Fruit fly (Drosophila melanogaster): Measurements from ENCODE around the gene Klp64D.

Klp64D gene

DNA sequence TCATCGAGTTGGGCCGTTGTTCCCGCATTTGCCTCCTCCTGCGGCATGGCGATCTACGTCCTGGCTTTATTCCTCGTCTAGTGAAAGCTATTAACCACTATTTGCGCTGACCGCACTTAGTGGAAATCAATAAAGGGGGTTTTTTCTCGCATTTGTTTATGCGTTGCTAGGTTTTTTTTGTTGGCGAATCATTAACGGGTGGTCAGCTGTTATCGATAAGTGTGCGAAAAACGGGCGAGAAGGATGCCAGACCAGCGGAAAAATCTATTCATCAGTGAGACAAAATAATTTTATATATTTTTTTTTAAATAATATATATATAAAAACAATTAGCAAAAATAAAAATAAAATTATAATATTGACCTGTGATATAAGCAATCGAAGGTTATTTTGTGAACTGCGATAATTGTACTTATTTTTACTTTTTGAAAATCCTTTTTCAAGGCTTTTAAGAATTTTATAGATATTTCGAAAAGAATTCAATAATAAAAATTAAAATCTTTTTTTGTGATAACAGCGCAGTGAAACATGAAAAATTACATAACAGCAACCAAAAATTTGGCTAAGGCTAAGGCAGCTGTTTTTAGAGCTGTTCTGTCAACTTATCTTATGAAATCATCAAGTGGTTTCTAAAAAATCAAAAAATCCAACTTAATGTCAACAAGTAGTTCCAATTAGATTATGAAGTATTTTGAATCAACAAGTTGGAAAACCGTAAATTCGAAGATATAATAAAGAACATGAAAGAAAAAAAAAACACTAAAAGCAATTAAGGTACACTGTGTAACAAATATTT lies at the start of gene Klp64D:
Klp64D (minus strand) TSS at position 185 of the 796 bp plus-strand sequence.
- no peak for TF ChIP-seq noc (tag; optimal IDR thresholded peaks at IDR 0.05)

DNA sequence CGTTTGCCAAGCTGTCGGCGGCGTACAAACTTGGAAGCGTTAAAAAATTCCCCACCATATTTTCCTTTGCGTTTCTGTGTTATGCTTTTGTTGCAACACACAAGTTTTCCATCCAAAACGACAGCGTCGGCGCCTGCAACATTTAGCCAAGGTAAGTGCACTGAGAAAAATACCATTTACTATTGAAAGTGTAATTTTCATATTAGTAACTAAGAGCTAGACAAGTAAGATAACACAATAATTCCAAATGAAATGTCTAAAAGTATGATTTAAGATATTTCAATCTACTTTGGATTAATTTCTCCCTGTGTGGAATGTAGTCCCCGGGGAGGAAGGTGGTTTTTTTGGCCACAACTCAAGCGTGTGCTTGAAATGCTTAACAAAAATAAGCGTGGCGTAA lies 26.6 kb upstream of the Klp64D start:
- TF ChIP-seq noc (tag; optimal IDR thresholded peaks at IDR 0.05): no peak

DNA sequence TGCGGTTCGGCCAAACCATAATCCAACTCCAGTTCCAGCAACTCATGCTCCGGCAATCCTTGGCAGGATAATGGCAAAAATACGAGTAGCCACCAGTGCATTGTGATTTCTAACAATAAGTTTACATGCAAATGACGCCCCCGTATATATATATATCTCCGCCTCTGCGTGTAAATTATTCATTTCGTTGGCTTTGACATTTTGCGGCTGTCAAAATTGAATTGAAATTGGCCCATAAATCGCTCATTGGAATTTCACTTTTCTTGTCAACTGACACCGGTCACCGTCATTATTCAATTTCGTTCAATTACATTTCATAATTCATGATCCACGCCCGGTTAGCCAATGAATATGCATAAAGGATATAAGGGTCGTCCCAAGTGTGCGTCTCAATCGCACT lies 23.5 kb upstream of the Klp64D start, which contains the start of gene Ir64a:
Ir64a (minus strand) TSS at position 101 of the 400 bp plus-strand sequence.
- TF ChIP-seq noc (tag; optimal IDR thresholded peaks at IDR 0.05): no peak

dm6 chr3L:5372052-5372451 lies 12.9 kb upstream of the Klp64D start:
- TF ChIP-seq noc (tag; optimal IDR thresholded peaks at IDR 0.05): no peak

DNA sequence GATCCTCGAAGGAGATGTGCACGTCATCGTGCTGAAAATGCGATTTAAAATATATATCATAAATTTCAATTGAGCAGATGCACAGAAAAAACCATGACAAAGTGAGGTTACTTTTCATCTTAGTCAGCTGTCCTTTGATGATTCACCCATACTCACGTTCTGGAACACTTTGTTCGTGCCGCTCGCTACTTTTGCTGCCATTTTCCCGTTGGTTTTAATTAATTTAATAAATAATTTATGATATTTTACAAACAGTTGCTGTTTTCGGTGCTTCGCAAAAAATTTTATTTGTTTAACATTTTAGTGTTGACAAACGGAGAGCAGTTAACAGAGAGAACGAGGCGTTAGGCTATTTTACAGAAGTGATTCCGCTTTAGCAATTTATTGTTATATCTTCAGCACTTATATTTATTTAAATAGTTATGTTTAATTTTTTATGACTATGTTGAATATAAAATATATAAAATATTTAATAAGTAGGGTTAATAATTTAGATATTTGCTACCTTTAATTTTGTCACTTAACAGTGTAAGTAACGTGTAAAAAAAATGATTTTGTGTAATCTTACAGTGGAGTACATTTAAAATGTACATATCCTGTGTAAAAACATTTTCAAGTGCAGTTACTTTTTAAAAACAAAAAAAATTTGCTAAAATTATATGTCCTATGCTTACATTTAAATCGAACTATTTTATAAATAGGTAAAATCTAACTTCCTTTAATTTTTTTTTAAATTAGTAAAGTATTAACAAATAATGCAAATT lies 8.7 kb upstream of the Klp64D start, which contains the start of gene Pfdn4:
Pfdn4 (minus strand) TSS at position 265 of the 764 bp plus-strand sequence.
- no peak for TF ChIP-seq noc (tag; optimal IDR thresholded peaks at IDR 0.05)

- TF ChIP-seq noc (tag; optimal IDR thresholded peaks at IDR 0.05): no peak
Observed at dm6 chr3L:5365880-5366507, 6.8 kb upstream of the Klp64D start, which contains the start of the genes Uev1A and Membrin. TSS of gene Uev1A (minus strand) at chr3L:5366225. TSS of gene Membrin (plus strand) at chr3L:5366455.

DNA sequence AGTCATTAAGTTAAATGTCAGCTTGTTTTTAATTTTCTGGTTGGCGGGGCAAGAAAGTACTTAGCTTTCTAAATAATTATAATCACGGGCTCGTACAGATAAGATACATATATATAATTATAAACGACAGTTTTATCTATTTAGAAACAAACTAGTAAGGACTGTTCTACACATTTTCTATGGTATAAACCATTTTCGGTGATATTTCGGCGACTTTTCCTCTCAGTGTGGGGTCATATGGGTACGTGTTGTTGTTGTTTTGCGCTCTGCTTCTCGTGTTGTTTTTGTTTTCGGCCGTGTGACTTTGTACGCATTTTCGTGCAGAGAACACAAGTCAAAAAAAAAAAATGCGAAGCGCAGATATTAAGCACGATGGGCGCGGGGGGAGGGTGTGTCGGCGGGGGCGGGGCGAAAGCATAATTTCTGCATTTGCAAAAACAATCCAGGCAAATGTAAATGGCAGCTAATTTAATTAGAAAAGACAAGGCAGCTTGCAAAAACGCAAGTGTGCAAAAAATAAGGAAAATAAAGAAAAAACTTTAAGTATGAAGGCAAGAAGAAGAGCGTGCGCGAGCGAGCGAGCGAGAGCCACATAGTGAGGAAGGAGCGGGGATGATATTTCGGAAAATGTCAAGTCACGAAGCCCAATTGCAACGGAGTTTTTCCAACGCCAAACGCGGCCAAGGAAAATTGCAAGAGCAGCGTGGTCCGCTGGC lies 6.1 kb upstream of the Klp64D start:
- TF ChIP-seq noc (tag; optimal IDR thresholded peaks at IDR 0.05): peak; percentile 51

DNA sequence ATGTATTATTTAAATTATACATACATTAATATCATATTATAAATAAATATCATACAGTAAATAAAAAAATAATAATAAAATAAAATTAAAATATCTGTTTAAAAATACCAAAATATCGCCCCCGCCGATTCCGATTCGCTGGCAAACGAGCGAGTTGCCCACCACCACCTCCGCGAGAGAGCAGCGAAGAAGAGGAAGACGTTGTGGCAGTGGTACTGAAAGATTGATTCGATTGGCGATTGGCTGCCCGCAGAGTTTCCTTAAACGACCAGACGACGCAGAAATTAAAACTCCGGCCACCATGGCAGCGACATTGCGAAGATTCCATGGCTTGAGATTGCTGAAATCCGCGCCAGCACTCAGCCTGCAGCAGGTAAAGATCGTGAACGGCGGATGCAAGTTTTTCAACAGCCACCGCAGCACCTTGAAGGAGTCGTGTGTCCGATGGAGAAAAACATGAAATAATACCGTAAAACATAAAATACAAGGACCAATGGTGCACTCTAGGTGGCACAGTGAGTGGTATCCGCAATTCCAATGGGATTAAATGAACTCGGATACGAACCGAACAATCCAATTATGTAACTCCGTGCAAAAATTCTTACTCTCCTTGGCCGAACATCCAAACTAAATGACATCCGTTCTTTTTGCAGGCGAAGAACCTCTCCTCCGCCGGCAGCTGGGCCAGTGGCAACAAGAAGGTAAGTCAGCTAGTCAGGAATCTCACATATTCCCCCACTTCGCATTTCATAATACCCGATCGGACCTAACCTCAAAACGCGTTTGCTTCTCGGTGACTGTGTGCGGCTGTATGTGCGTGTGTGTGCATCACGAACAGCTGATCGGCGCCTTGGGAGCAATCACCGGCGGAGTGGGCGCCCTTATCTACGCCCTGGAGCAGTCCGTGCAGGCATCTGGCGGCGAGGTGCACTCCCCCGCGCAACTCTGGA lies 1.1 kb upstream of the Klp64D start, which contains the start of gene Cyt-c1:
Cyt-c1 (plus strand) TSS at position 173 of the 950 bp plus-strand sequence.
- no peak for TF ChIP-seq noc (tag; optimal IDR thresholded peaks at IDR 0.05)

- no peak for TF ChIP-seq noc (tag; optimal IDR thresholded peaks at IDR 0.05)
Observed at dm6 chr3L:5356050-5356967, 2.9 kb downstream of the Klp64D start.

DNA sequence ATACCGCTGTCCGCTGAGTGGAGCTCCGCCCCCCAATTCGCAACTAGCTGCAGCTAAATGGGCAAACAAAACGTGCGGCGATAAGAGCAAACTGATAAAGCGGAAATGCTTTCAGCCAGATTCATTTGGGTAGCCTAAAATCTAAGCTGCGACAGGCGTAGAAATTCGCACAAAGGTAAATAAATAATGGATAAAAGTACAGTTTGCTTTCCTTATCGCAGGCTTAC lies 3.5 kb downstream of the Klp64D start, which contains the start of gene lama:
lama (minus strand) TSS at position 101 of the 227 bp plus-strand sequence.
- TF ChIP-seq noc (tag; optimal IDR thresholded peaks at IDR 0.05): no peak

DNA sequence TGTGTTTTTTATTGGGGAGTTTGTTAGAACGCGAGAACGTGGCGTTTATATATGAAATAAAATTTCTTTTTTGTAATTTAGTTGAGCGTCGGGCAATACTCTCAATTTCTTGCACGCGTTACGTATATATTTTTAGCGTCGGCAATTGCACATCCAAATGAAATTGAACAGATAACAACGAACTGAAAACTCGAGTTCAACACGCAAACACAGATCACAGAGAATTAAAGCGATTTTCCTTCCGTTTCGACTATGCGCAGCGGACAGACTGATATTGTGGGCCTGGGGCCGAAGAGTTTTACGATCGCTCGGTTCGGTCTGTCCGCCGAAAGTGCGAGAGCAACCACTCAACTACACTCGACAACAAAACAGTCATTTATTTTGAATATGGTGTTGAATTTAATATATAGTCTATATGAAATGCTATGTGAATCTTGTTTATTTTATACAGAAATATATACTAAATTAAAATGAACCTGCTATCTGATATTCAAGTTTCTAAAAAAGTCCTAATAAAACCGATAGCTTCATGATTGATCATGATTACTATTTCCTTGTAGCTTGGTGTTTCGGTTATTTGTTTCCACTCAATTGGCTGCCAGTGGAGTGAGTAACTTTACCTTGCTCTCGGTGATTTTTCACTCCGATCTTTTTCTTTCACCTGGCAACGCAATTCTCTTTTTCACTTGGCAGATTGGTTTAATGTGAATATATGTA lies 4.0 kb downstream of the Klp64D start, which contains the start of gene CG46456:
CG46456 (minus strand) TSS at position 273 of the 717 bp plus-strand sequence.
- peak; percentile 99 for TF ChIP-seq noc (tag; optimal IDR thresholded peaks at IDR 0.05)

- TF ChIP-seq noc (tag; optimal IDR thresholded peaks at IDR 0.05): no peak
Observed at dm6 chr3L:5354472-5354871, 4.7 kb downstream of the Klp64D start.
